Fruit fly (Drosophila melanogaster): ENCODE measurements around the gene CG14313.

Gene CG14313

DNA sequence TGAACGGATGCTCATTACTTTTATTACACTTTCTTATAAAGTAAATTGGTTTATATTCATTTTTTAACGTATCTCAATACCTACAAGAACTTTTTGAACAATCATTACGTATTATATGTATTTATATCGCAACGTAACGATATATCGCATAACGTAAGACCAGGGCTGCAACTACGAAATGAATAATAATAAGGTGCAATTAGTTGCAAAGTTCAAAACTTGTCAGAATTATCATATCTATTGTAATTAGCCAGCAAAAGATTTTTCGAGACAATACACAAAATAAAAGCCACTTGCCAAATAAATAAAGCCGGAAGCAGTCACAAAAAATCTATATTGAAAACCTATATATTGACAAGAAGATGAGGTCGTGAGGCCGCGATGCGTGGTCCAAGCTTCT lies 23.5 kb upstream of the CG14313 start (continued):
- TF ChIP-seq Lpt (GFP tag; optimal IDR thresholded peaks at IDR 0.05) (peak; percentile 28), salr (GFP tag; optimal IDR thresholded peaks at IDR 0.05) (peak in 1 of 2 experiments; percentile 5), svp (GFP tag) (peak; percentile 81), vri (GFP tag; optimal IDR thresholded peaks at IDR 0.05) (no peak), lz (GFP tag; optimal IDR thresholded peaks at IDR 0.05) (peak; percentile 63), CG6276 (GFP tag; optimal IDR thresholded peaks at IDR 0.05) (no peak), pdm3 (GFP tag; optimal IDR thresholded peaks at IDR 0.05) (peak; percentile 63), CG15336 (GFP tag; IDR thresholded peaks at IDR 0.05) (no peak), dsx (GFP tag; optimal IDR thresholded peaks at IDR 0.05; ENCODE audit: poor library complexity, severe bottlenecking) (no peak), CG9139 (GFP tag; optimal IDR thresholded peaks at IDR 0.05) (no peak), CG4318 (GFP tag; optimal IDR thresholded peaks at IDR 0.05) (no peak), Gug (GFP tag; IDR thresholded peaks at IDR 0.05) (no peak), Blimp-1 (GFP tag; optimal IDR thresholded peaks at IDR 0.05) (no peak), acj6 (GFP tag; optimal IDR thresholded peaks at IDR 0.05) (peak; percentile 44), CG6163 (GFP tag; IDR thresholded peaks at IDR 0.05) (no peak), CG1621 (tag; optimal IDR thresholded peaks at IDR 0.05) (no peak), achi (GFP tag; optimal IDR thresholded peaks at IDR 0.05) (peak; percentile 28), Met (GFP tag; optimal IDR thresholded peaks at IDR 0.05) (peak; percentile 58), CG11902 (GFP tag; optimal IDR thresholded peaks at IDR 0.05) (no peak), CG3919 (GFP tag; optimal IDR thresholded peaks at IDR 0.05) (no peak), CG7368 (GFP tag; optimal IDR thresholded peaks at IDR 0.05) (no peak), OdsH (GFP tag; optimal IDR thresholded peaks at IDR 0.05) (peak; percentile 57), eg (GFP tag; IDR thresholded peaks at IDR 0.05) (no peak), Eip75B (GFP tag; optimal IDR thresholded peaks at IDR 0.05) (no peak)

DNA sequence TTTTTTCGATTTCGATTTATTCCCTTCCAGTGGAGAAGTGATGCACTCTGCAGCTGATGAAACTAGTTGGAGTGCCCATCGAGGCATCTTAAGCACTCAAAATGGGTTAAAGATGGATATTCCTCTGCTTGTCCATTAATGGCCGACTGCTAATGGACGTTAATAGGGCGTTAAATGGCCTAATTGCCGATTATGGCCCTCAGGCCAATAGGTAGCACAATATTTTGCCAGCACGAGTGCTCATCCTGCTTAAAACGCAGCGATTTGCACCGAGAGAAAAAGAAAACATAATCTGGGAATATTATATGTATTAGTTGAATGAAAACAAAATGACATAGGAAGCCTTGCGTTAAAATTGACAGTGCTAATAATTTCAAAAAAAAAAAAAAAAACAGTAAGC lies 16.7 kb upstream of the CG14313 start, which contains the start of gene CG44158:
Gene CG44158 (plus strand): TSS at position 301 of the 400 bp plus-strand sequence.
- TF ChIP-seq Ets96B (tag; optimal IDR thresholded peaks at IDR 0.05) = no peak
- no peak for TF ChIP-seq Eip93F (GFP tag; optimal IDR thresholded peaks at IDR 0.05)
- no peak for TF ChIP-seq CG6854 (GFP tag; optimal IDR thresholded peaks at IDR 0.05)
- no peak for TF ChIP-seq CG32006 (GFP tag; optimal IDR thresholded peaks at IDR 0.05)
- TF ChIP-seq CG3032 (tag; optimal IDR thresholded peaks at IDR 0.05) = no peak
- TF ChIP-seq dsx (GFP tag; optimal IDR thresholded peaks at IDR 0.05; ENCODE audit: poor library complexity, severe bottlenecking) = no peak
- no peak for TF ChIP-seq dac (GFP tag; optimal IDR thresholded peaks at IDR 0.05)
- no peak for TF ChIP-seq eg (GFP tag; IDR thresholded peaks at IDR 0.05)

dm6 chr3R:18199885-18200249 lies 8.1 kb upstream of the CG14313 start:
- no peak for TF ChIP-seq Met (GFP tag; optimal IDR thresholded peaks at IDR 0.05)
- TF ChIP-seq CG1621 (tag; optimal IDR thresholded peaks at IDR 0.05) = no peak
- TF ChIP-seq dsx (GFP tag; optimal IDR thresholded peaks at IDR 0.05; ENCODE audit: poor library complexity, severe bottlenecking) = peak; percentile 89
- no peak for TF ChIP-seq net (GFP tag; optimal IDR thresholded peaks at IDR 0.05)
- TF ChIP-seq Eip78C (GFP tag) = no peak

dm6 chr3R:18199177-18199884 lies 7.6 kb upstream of the CG14313 start, which contains the start of the genes Ssdp and CG7985:
TSS of gene Ssdp (minus strand) at chr3R:18199595.
TSS of gene CG7985 (plus strand) at chr3R:18199857.
- TF ChIP-seq CG6854 (GFP tag; optimal IDR thresholded peaks at IDR 0.05) (peak; percentile 14), Met (GFP tag; optimal IDR thresholded peaks at IDR 0.05) (peak; percentile 11), Blimp-1 (GFP tag; optimal IDR thresholded peaks at IDR 0.05) (no peak), Smox (GFP tag; optimal IDR thresholded peaks at IDR 0.05) (peak; percentile 11), acj6 (GFP tag; optimal IDR thresholded peaks at IDR 0.05) (no peak), vri (GFP tag; optimal IDR thresholded peaks at IDR 0.05) (no peak), Sox15 (GFP tag; optimal IDR thresholded peaks at IDR 0.05) (no peak), Ets96B (tag; optimal IDR thresholded peaks at IDR 0.05) (no peak), pdm3 (GFP tag; optimal IDR thresholded peaks at IDR 0.05) (peak; percentile 23), CG3032 (tag; optimal IDR thresholded peaks at IDR 0.05) (no peak), CG6276 (GFP tag; optimal IDR thresholded peaks at IDR 0.05) (no peak)

Data from whole organism, prepupa.